Worm (Caenorhabditis elegans) whole organism, early embryonic: ENCODE data around the gene phb-2.

Experiments
- aly-1 ChIP-seq: sonication (generic microtip); optimal IDR thresholded peaks from 2 replicates; lab custom pipeline; 2016; ENCODE audit warnings: missing genetic modification characterization, missing compliant biosample characterization
- ama-1 ChIP-seq: fragments of 150-350 bp; optimal IDR thresholded peaks from 2 replicates; lab custom pipeline; 2014
- ceh-13 ChIP-seq: fragments of 200-800 bp; sonication (Bioruptor generic); optimal IDR thresholded peaks from 2 replicates; lab custom pipeline; 2018; ENCODE audit warnings: mild to moderate bottlenecking, missing genetic modification characterization, missing compliant biosample characterization
- ets-7 ChIP-seq: sonication (generic microtip); optimal IDR thresholded peaks from 2 replicates; lab custom pipeline; 2016; ENCODE audit warnings: missing genotype, missing genetic modification characterization, missing compliant biosample characterization
- flt-1 ChIP-seq: fragments of 200-800 bp; sonication (Bioruptor generic); IDR thresholded peaks from 2 replicates; pipeline ENCODE4 v1.3.6; 2022; ENCODE audit warnings: missing genetic modification characterization, missing compliant biosample characterization
- hmbx-1 ChIP-seq: sonication (generic microtip); optimal IDR thresholded peaks from 2 replicates; lab custom pipeline; 2016; ENCODE audit warnings: mild to moderate bottlenecking, missing genetic modification characterization, missing compliant biosample characterization
- hmg-4 ChIP-seq: fragments of 200-800 bp; sonication (Bioruptor generic); optimal IDR thresholded peaks from 2 replicates; lab custom pipeline; 2018; ENCODE audit warnings: mild to moderate bottlenecking, missing genetic modification characterization, missing compliant biosample characterization
- hnd-1 ChIP-seq: sonication (generic microtip); optimal IDR thresholded peaks from 2 replicates; lab custom pipeline; 2016; ENCODE audit warnings: missing genetic modification characterization, missing compliant biosample characterization
- pes-1 ChIP-seq: fragments of 200-800 bp; sonication (Bioruptor generic); IDR thresholded peaks from 2 replicates; pipeline ENCODE4 v1.3.6; 2022; ENCODE audit warnings: missing genetic modification reagents, missing genetic modification characterization, missing compliant biosample characterization
- scrt-1 ChIP-seq: fragments of 200-800 bp; sonication (Bioruptor generic); IDR thresholded peaks from 2 replicates; pipeline ENCODE4 v1.3.6; 2022; ENCODE audit warnings: missing genetic modification characterization, missing compliant biosample characterization
- tbx-11 ChIP-seq: fragments of 200-800 bp; sonication (Bioruptor generic); IDR thresholded peaks from 2 replicates; pipeline ENCODE4 v1.3.6; 2022; ENCODE audit warnings: missing genetic modification characterization, missing compliant biosample characterization
- tbx-37 ChIP-seq: fragments of 200-800 bp; sonication (Bioruptor generic); conservative IDR thresholded peaks from 2 replicates; pipeline ENCODE4 v1.3.6; 2022; ENCODE audit warnings: missing genetic modification reagents, missing genetic modification characterization, missing compliant biosample characterization
- tra-4 ChIP-seq: sonication (generic microtip); optimal IDR thresholded peaks from 2 replicates; lab custom pipeline; 2017; ENCODE audit warnings: missing genetic modification characterization, missing compliant biosample characterization

DNA sequence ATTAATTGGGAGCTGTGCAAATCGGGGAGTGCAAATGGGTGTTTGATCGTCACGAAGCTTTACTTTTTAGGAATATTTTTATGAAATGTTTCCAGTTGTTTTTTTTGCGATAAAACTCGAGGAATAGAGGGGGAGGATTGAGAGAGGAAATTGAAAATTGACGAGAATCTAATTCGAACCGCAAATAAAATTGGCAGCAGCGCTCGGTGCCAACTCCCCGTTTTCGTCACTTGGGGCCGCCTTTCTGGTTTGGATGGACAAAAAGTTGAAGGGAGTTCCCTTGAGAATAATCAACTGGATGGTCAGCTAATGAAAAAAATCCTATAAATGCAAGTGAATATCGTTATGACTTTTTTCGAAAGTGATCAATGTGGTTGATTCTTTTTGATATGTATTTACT is 21.1 kb upstream of the phb-2 start:
- TF ChIP-seq ceh-13 (no peak), tra-4 (tag; lab: Kevin White, UChicago) (no peak), ama-1 (no peak), aly-1 (tag; lab: Kevin White, UChicago) (no peak), hnd-1 (tag; lab: Kevin White, UChicago) (no peak), scrt-1 (no peak), hmbx-1 (tag; lab: Kevin White, UChicago) (no peak), ets-7 (tag; lab: Kevin White, UChicago) (no peak), hmg-4 (no peak), tbx-37 (no peak), pes-1 (GFP tag; lab: Robert Waterston, UW) (no peak), tbx-11 (GFP tag; lab: Robert Waterston, UW) (no peak), flt-1 (GFP tag; lab: Robert Waterston, UW) (no peak)
